Fruit fly (Drosophila melanogaster) whole organism, prepupa: ENCODE data around the gene slow.

Experiments
- CG10631 ChIP-seq: fragments of 200-800 bp; sonication (Bioruptor generic); optimal IDR thresholded peaks from 2 replicates; lab custom pipeline; 2016; ENCODE audit warnings: missing biosample characterization, missing genetic modification characterization
- CG10669 ChIP-seq: fragments of 200-800 bp; sonication (Bioruptor generic); optimal IDR thresholded peaks from 3 replicates; lab custom pipeline; 2018; ENCODE audit warnings: missing biosample characterization, mild to moderate bottlenecking, missing genetic modification characterization, moderate library complexity
- CG11762 ChIP-seq: fragments of 200-800 bp; sonication (Bioruptor generic); optimal IDR thresholded peaks from 3 replicates; lab custom pipeline; 2016; ENCODE audit warnings: missing biosample characterization, missing genetic modification characterization; ENCODE audit not compliant: insufficient read depth
- CG11902 ChIP-seq: fragments of 200-800 bp; sonication (Bioruptor generic); optimal IDR thresholded peaks from 3 replicates; lab custom pipeline; 2016; ENCODE audit warnings: missing biosample characterization, missing genetic modification characterization
- CG1621 ChIP-seq: fragments of 200-800 bp; sonication (Bioruptor generic); optimal IDR thresholded peaks from 3 replicates; lab custom pipeline; 2018; ENCODE audit warnings: missing biosample characterization, mild to moderate bottlenecking, missing genetic modification characterization
- CG3032 ChIP-seq: fragments of 200-800 bp; optimal IDR thresholded peaks from 2 replicates; lab custom pipeline; 2019; ENCODE audit warnings: missing biosample characterization, mild to moderate bottlenecking, missing genetic modification characterization, moderate library complexity
- CG32006 ChIP-seq: fragments of 200-800 bp; sonication (Bioruptor generic); optimal IDR thresholded peaks from 3 replicates; lab custom pipeline; 2017; ENCODE audit warnings: missing biosample characterization, mild to moderate bottlenecking, missing genetic modification characterization
- CG3919 ChIP-seq: fragments of 200-800 bp; sonication (Bioruptor generic); optimal IDR thresholded peaks from 3 replicates; lab custom pipeline; 2016; ENCODE audit warnings: missing biosample characterization, missing genetic modification characterization
- CG6276 ChIP-seq: fragments of 200-800 bp; sonication (Bioruptor generic); optimal IDR thresholded peaks from 2 replicates; lab custom pipeline; 2017; ENCODE audit warnings: missing biosample characterization, mild to moderate bottlenecking, missing genetic modification characterization
- CG6808 ChIP-seq: fragments of 200-800 bp; sonication (Bioruptor generic); optimal IDR thresholded peaks from 3 replicates; lab custom pipeline; 2017; ENCODE audit warnings: missing biosample characterization, missing genetic modification characterization, mild to moderate bottlenecking, moderate library complexity, missing genetic modification reagents
- CG6854 ChIP-seq: fragments of 200-800 bp; sonication (Bioruptor generic); optimal IDR thresholded peaks from 2 replicates; lab custom pipeline; 2017; ENCODE audit warnings: missing biosample characterization, mild to moderate bottlenecking, missing genetic modification characterization
- CG8119 ChIP-seq: fragments of 200-800 bp; sonication (Bioruptor generic); IDR thresholded peaks from 3 replicates; pipeline ENCODE4 v1.3.6; 2022; ENCODE audit warnings: missing biosample characterization, missing genetic modification characterization
- CG9139 ChIP-seq: fragments of 200-800 bp; sonication (Bioruptor generic); optimal IDR thresholded peaks from 3 replicates; lab custom pipeline; 2017; ENCODE audit warnings: missing biosample characterization, mild to moderate bottlenecking, missing genetic modification characterization
- Eip78C ChIP-seq: fragments of 200-800 bp; sonication (Bioruptor generic); peaks from one replicate; lab custom pipeline; 2016; ENCODE audit warnings: missing biosample characterization, missing genetic modification characterization
- Eip93F ChIP-seq: fragments of 200-800 bp; sonication (Bioruptor generic); optimal IDR thresholded peaks from 2 replicates; lab custom pipeline; 2016; ENCODE audit warnings: missing biosample characterization, mild to moderate bottlenecking, missing genetic modification characterization
- Ets96B ChIP-seq: fragments of 200-800 bp; optimal IDR thresholded peaks from 2 replicates; lab custom pipeline; 2019; ENCODE audit warnings: missing biosample characterization, mild to moderate bottlenecking, missing genetic modification characterization, moderate library complexity
- Hr39 ChIP-seq: fragments of 200-800 bp; sonication (Bioruptor generic); optimal IDR thresholded peaks from 2 replicates; lab custom pipeline; 2016; ENCODE audit warnings: missing biosample characterization, missing genetic modification characterization
- Hr4 ChIP-seq: fragments of 200-800 bp; sonication (Bioruptor generic); optimal IDR thresholded peaks from 3 replicates; lab custom pipeline; 2016; ENCODE audit warnings: missing biosample characterization, missing genetic modification characterization
- Lpt ChIP-seq: fragments of 200-800 bp; sonication (Bioruptor generic); optimal IDR thresholded peaks from 3 replicates; lab custom pipeline; 2016; ENCODE audit warnings: missing biosample characterization, missing genetic modification characterization
- Met ChIP-seq: fragments of 200-800 bp; sonication (Bioruptor generic); optimal IDR thresholded peaks from 3 replicates; lab custom pipeline; 2016; ENCODE audit warnings: missing biosample characterization, missing genetic modification characterization
- OdsH ChIP-seq: fragments of 200-800 bp; sonication (Bioruptor generic); optimal IDR thresholded peaks from 3 replicates; lab custom pipeline; 2016; ENCODE audit warnings: missing biosample characterization, missing genetic modification characterization
- Smox ChIP-seq: fragments of 200-800 bp; sonication (Bioruptor generic); optimal IDR thresholded peaks from 3 replicates; lab custom pipeline; 2016; ENCODE audit warnings: missing biosample characterization, missing genetic modification characterization
- dsx ChIP-seq: fragments of 200-800 bp; optimal IDR thresholded peaks from 3 replicates; lab custom pipeline; 2019; ENCODE audit warnings: missing biosample characterization, mild to moderate bottlenecking, missing genetic modification characterization, moderate library complexity; ENCODE audit not compliant: poor library complexity, severe bottlenecking
- eg ChIP-seq: fragments of 200-800 bp; sonication (Bioruptor generic); IDR thresholded peaks from 3 replicates; pipeline ENCODE4 v1.3.6; 2022; ENCODE audit warnings: missing biosample characterization, missing genetic modification characterization
- esn ChIP-seq: fragments of 200-800 bp; sonication (Bioruptor generic); optimal IDR thresholded peaks from 2 replicates; lab custom pipeline; 2016; ENCODE audit warnings: missing biosample characterization, mild to moderate bottlenecking, missing genetic modification characterization, moderate library complexity
- fkh ChIP-seq: fragments of 200-800 bp; sonication (Bioruptor generic); optimal IDR thresholded peaks from 3 replicates; lab custom pipeline; 2017; ENCODE audit warnings: missing biosample characterization, mild to moderate bottlenecking, missing genetic modification characterization, moderate library complexity
- lz ChIP-seq: fragments of 200-800 bp; sonication (Bioruptor generic); optimal IDR thresholded peaks from 3 replicates; lab custom pipeline; 2016; ENCODE audit warnings: missing biosample characterization, missing genetic modification characterization
- net ChIP-seq: fragments of 200-800 bp; sonication (Bioruptor generic); optimal IDR thresholded peaks from 3 replicates; lab custom pipeline; 2016; ENCODE audit warnings: missing biosample characterization, missing genetic modification characterization
- svp ChIP-seq: fragments of 200-800 bp; sonication (Bioruptor generic); peaks from one replicate; lab custom pipeline; 2016; ENCODE audit warnings: missing biosample characterization, missing genetic modification characterization
- vri ChIP-seq: fragments of 200-800 bp; sonication (Bioruptor generic); optimal IDR thresholded peaks from 3 replicates; lab custom pipeline; 2016; ENCODE audit warnings: missing biosample characterization, mild to moderate bottlenecking, missing genetic modification characterization

slow gene

dm6 chr3L:4354898-4355627 lies 29.2 kb upstream of the slow start:
- TF ChIP-seq Lpt: no peak
- peak; percentile 21 for TF ChIP-seq Eip78C (GFP tag; lab: Kevin White, UChicago)
- TF ChIP-seq CG3919 (GFP tag; lab: Kevin White, UChicago): no peak
- TF ChIP-seq svp (GFP tag; lab: Kevin White, UChicago): peak; percentile 56
- TF ChIP-seq CG10669 (GFP tag; lab: Kevin White, UChicago): no peak
- TF ChIP-seq CG10631 (GFP tag; lab: Kevin White, UChicago): no peak
- TF ChIP-seq fkh (GFP tag; lab: Kevin White, UChicago): peak; percentile 90
- no peak for TF ChIP-seq esn

- TF ChIP-seq CG3032 (tag; lab: Kevin White, UChicago) (no peak), Hr39 (GFP tag; lab: Kevin White, UChicago) (no peak), net (GFP tag; lab: Kevin White, UChicago) (no peak), OdsH (GFP tag; lab: Kevin White, UChicago) (no peak), Lpt (no peak), vri (GFP tag; lab: Kevin White, UChicago) (no peak), CG11762 (GFP tag; lab: Kevin White, UChicago) (no peak), CG6808 (no peak), Eip78C (GFP tag; lab: Kevin White, UChicago) (no peak), CG11902 (no peak), CG6276 (GFP tag; lab: Kevin White, UChicago) (no peak)
Observed at dm6 chr3L:4356986-4357385, 27.3 kb upstream of the slow start.

- TF ChIP-seq fkh (GFP tag; lab: Kevin White, UChicago) (peak; percentile 51), Eip93F (GFP tag; lab: Kevin White, UChicago) (no peak), dsx (GFP tag; lab: Kevin White, UChicago) (no peak), Smox (GFP tag; lab: Kevin White, UChicago) (no peak), CG8119 (GFP tag; lab: Robert Waterston, UW) (no peak), CG6854 (GFP tag; lab: Kevin White, UChicago) (no peak), vri (GFP tag; lab: Kevin White, UChicago) (peak; percentile 37), Eip78C (GFP tag; lab: Kevin White, UChicago) (peak; percentile 50)
Observed at dm6 chr3L:4357705-4358131, 26.5 kb upstream of the slow start.

dm6 chr3L:4359688-4360375 lies 24.4 kb upstream of the slow start:
- TF ChIP-seq lz: no peak
- no peak for TF ChIP-seq CG8119 (GFP tag; lab: Robert Waterston, UW)
- TF ChIP-seq Ets96B (tag; lab: Kevin White, UChicago): no peak
- no peak for TF ChIP-seq Hr4
- TF ChIP-seq eg (GFP tag; lab: Robert Waterston, UW): no peak
- no peak for TF ChIP-seq Smox (GFP tag; lab: Kevin White, UChicago)
- no peak for TF ChIP-seq CG3919 (GFP tag; lab: Kevin White, UChicago)
- no peak for TF ChIP-seq fkh (GFP tag; lab: Kevin White, UChicago)
- TF ChIP-seq Met (GFP tag; lab: Kevin White, UChicago): no peak
- no peak for TF ChIP-seq CG1621 (tag; lab: Kevin White, UChicago)
- no peak for TF ChIP-seq CG10631 (GFP tag; lab: Kevin White, UChicago)
- no peak for TF ChIP-seq CG9139 (GFP tag; lab: Kevin White, UChicago)
- TF ChIP-seq CG11762 (GFP tag; lab: Kevin White, UChicago): no peak
- no peak for TF ChIP-seq dsx (GFP tag; lab: Kevin White, UChicago)
- TF ChIP-seq CG3032 (tag; lab: Kevin White, UChicago): no peak
- no peak for TF ChIP-seq CG6854 (GFP tag; lab: Kevin White, UChicago)
- TF ChIP-seq CG32006: no peak
- TF ChIP-seq, all 60 proteins: peak for 0
